Worm (Caenorhabditis elegans) whole organism, young adult: ENCODE data around the gene tomm-70.

Experiments
- B0336.3 ChIP-seq: fragments of 200-800 bp; sonication (Bioruptor generic); IDR thresholded peaks from 2 replicates; pipeline ENCODE4 v1.3.6; 2022; ENCODE audit warnings: missing genetic modification characterization, missing compliant biosample characterization
- C17E4.6 ChIP-seq: fragments of 200-800 bp; sonication (Bioruptor generic); IDR thresholded peaks from 2 replicates; pipeline ENCODE4 v1.3.6; 2022; ENCODE audit warnings: missing genetic modification reagents, missing genetic modification characterization, missing compliant biosample characterization
- D2030.7 ChIP-seq: fragments of 200-800 bp; sonication (Bioruptor generic); IDR thresholded peaks from 2 replicates; pipeline ENCODE4 v1.3.6; 2022; ENCODE audit warnings: missing genetic modification reagents, missing genetic modification characterization, missing compliant biosample characterization
- F10E7.11 ChIP-seq: sonication (generic microtip); optimal IDR thresholded peaks from 2 replicates; lab custom pipeline; 2017; ENCODE audit warnings: mild to moderate bottlenecking, missing genetic modification characterization, moderate library complexity, missing compliant biosample characterization
- F39B2.1 ChIP-seq: fragments of 200-800 bp; sonication (Bioruptor generic); IDR thresholded peaks from 2 replicates; pipeline ENCODE4 v1.3.6; 2022; ENCODE audit warnings: missing genetic modification reagents, missing genetic modification characterization, missing compliant biosample characterization
- Y53G8AR.9 ChIP-seq: fragments of 200-800 bp; sonication (Bioruptor generic); conservative IDR thresholded peaks from 2 replicates; pipeline ENCODE4 v1.3.6; 2022; ENCODE audit warnings: missing genetic modification reagents, missing genetic modification characterization, missing compliant biosample characterization
- ama-1 ChIP-seq, 3 experiments: fragments of 150-350 bp in 1 of 3; sonication (generic microtip) in 2 of 3; optimal IDR thresholded peaks; 2 replicates each; lab custom pipeline; 2014 to 2018; ENCODE audit warnings: missing biosample characterization in 2 of 3, missing genetic modification characterization in 2 of 3, missing genetic modification reagents in 2 of 3
- aptf-2 ChIP-seq: fragments of 200-800 bp; sonication (Bioruptor generic); conservative IDR thresholded peaks from 2 replicates; pipeline ENCODE4 v1.3.6; 2022; ENCODE audit warnings: missing genetic modification reagents, missing genetic modification characterization, missing compliant biosample characterization
- atf-7 ChIP-seq: sonication (generic microtip); optimal IDR thresholded peaks from 2 replicates; lab custom pipeline; 2017; ENCODE audit warnings: mild to moderate bottlenecking, missing genetic modification characterization, missing compliant biosample characterization
- attf-3 ChIP-seq: fragments of 200-800 bp; sonication (Bioruptor generic); conservative IDR thresholded peaks from 2 replicates; pipeline ENCODE4 v1.3.6; 2022; ENCODE audit warnings: missing genetic modification reagents, missing genetic modification characterization, missing compliant biosample characterization
- attf-5 ChIP-seq: fragments of 200-800 bp; sonication (Bioruptor generic); optimal IDR thresholded peaks from 2 replicates; lab custom pipeline; 2018; ENCODE audit warnings: mild to moderate bottlenecking, missing genetic modification characterization, missing compliant biosample characterization
- attf-6 ChIP-seq: fragments of 200-800 bp; sonication (Bioruptor generic); IDR thresholded peaks from 2 replicates; pipeline ENCODE4 v1.3.6; 2022; ENCODE audit warnings: missing genetic modification reagents, missing genetic modification characterization, missing compliant biosample characterization
- ccch-3 ChIP-seq: fragments of 200-800 bp; sonication (Bioruptor generic); optimal IDR thresholded peaks from 2 replicates; lab custom pipeline; 2018; ENCODE audit warnings: mild to moderate bottlenecking, missing genetic modification characterization, missing compliant biosample characterization
- cebp-1 ChIP-seq, 2 experiments: fragments of 200-800 bp in 1 of 2; sonication (Bioruptor generic) in 1 of 2; sonication (generic microtip) in 1 of 2; IDR thresholded peaks in 1 of 2; optimal IDR thresholded peaks in 1 of 2; 2 replicates each; pipeline versions ENCODE4 v1.3.6 to Lab custom; 2017 to 2022; ENCODE audit warnings: missing compliant biosample characterization in 2 of 2, missing genetic modification characterization in 2 of 2, mild to moderate bottlenecking in 1 of 2, missing genetic modification reagents in 1 of 2, moderate library complexity in 1 of 2
- ceh-100 ChIP-seq: fragments of 200-800 bp; sonication (Bioruptor generic); IDR thresholded peaks from 2 replicates; pipeline ENCODE4 v1.3.6; 2022; ENCODE audit warnings: missing genetic modification reagents, missing genetic modification characterization, missing compliant biosample characterization
- ceh-27 ChIP-seq: fragments of 200-800 bp; sonication (Bioruptor generic); optimal IDR thresholded peaks from 2 replicates; lab custom pipeline; 2018; ENCODE audit warnings: mild to moderate bottlenecking, missing genetic modification characterization, moderate library complexity, missing compliant biosample characterization
- ceh-40 ChIP-seq: fragments of 200-800 bp; sonication (Bioruptor generic); IDR thresholded peaks from 2 replicates; pipeline ENCODE4 v1.3.6; 2022; ENCODE audit warnings: missing genetic modification characterization, missing compliant biosample characterization
- chd-7 ChIP-seq: sonication (generic microtip); optimal IDR thresholded peaks from 2 replicates; lab custom pipeline; 2016; ENCODE audit warnings: mild to moderate bottlenecking, missing genetic modification characterization, moderate library complexity, missing compliant biosample characterization
- dpff-1 ChIP-seq: sonication (generic microtip); optimal IDR thresholded peaks from 2 replicates; lab custom pipeline; 2017; ENCODE audit warnings: mild to moderate bottlenecking, missing genetic modification characterization, missing compliant biosample characterization
- ekl-4 ChIP-seq: fragments of 200-800 bp; sonication (Bioruptor generic); IDR thresholded peaks from 2 replicates; pipeline ENCODE4 v1.3.6; 2022; ENCODE audit warnings: missing genetic modification reagents, missing genetic modification characterization, missing compliant biosample characterization
- gei-17 ChIP-seq: fragments of 200-800 bp; sonication (Bioruptor generic); optimal IDR thresholded peaks from 2 replicates; lab custom pipeline; 2018; ENCODE audit warnings: mild to moderate bottlenecking, missing genetic modification characterization, missing compliant biosample characterization
- him-1 ChIP-seq: sonication (generic microtip); optimal IDR thresholded peaks from 2 replicates; lab custom pipeline; 2016; ENCODE audit warnings: missing genotype, missing genetic modification reagents, missing genetic modification characterization, missing compliant biosample characterization
- hlh-12 ChIP-seq: sonication (generic microtip); optimal IDR thresholded peaks from 2 replicates; lab custom pipeline; 2016; ENCODE audit warnings: missing genetic modification characterization, missing compliant biosample characterization
- lag-1 ChIP-seq: fragments of 200-800 bp; sonication (Bioruptor generic); IDR thresholded peaks from 2 replicates; pipeline ENCODE4 v1.3.6; 2022; ENCODE audit warnings: missing genetic modification reagents, missing genetic modification characterization, missing compliant biosample characterization
- lin-26 ChIP-seq: fragments of 200-800 bp; sonication (Bioruptor generic); IDR thresholded peaks from 2 replicates; pipeline ENCODE4 v1.3.6; 2022; ENCODE audit warnings: missing genetic modification reagents, missing genetic modification characterization, missing compliant biosample characterization
- lin-40 ChIP-seq: sonication (generic microtip); optimal IDR thresholded peaks from 2 replicates; lab custom pipeline; 2016; ENCODE audit warnings: missing genetic modification characterization, mild to moderate bottlenecking, missing compliant biosample characterization, missing genotype, missing genetic modification reagents
- lir-1 ChIP-seq: fragments of 200-800 bp; sonication (Bioruptor generic); conservative IDR thresholded peaks from 2 replicates; pipeline ENCODE4 v1.3.6; 2022; ENCODE audit warnings: missing genetic modification reagents, missing genetic modification characterization, missing compliant biosample characterization
- lsl-1 ChIP-seq: fragments of 200-800 bp; sonication (Bioruptor generic); optimal IDR thresholded peaks from 2 replicates; lab custom pipeline; 2018; ENCODE audit warnings: mild to moderate bottlenecking, missing genetic modification characterization, moderate library complexity, missing compliant biosample characterization
- madf-3 ChIP-seq: fragments of 200-800 bp; sonication (Bioruptor generic); IDR thresholded peaks from 2 replicates; pipeline ENCODE4 v1.3.6; 2022; ENCODE audit warnings: missing genetic modification reagents, missing genetic modification characterization, missing compliant biosample characterization
- madf-8 ChIP-seq: fragments of 200-800 bp; sonication (Bioruptor generic); conservative IDR thresholded peaks from 2 replicates; pipeline ENCODE4 v1.3.6; 2022; ENCODE audit warnings: missing genetic modification reagents, missing genetic modification characterization, missing compliant biosample characterization
- mcd-1 ChIP-seq: fragments of 200-800 bp; sonication (Bioruptor generic); IDR thresholded peaks from 2 replicates; pipeline ENCODE4 v1.3.6; 2022; ENCODE audit warnings: missing genetic modification reagents, missing genetic modification characterization, missing compliant biosample characterization
- mel-28 ChIP-seq: sonication (generic microtip); optimal IDR thresholded peaks from 2 replicates; lab custom pipeline; 2016; ENCODE audit warnings: borderline replicate concordance, mild to moderate bottlenecking, missing genetic modification characterization, missing compliant biosample characterization
- nfya-2 ChIP-seq: fragments of 200-800 bp; sonication (Bioruptor generic); IDR thresholded peaks from 2 replicates; pipeline ENCODE4 v1.3.6; 2022; ENCODE audit warnings: missing genetic modification reagents, missing genetic modification characterization, missing compliant biosample characterization
- nhr-80 ChIP-seq: sonication (generic microtip); optimal IDR thresholded peaks from 2 replicates; lab custom pipeline; 2016; ENCODE audit warnings: missing genetic modification characterization, missing compliant biosample characterization
- nhr-90 ChIP-seq: sonication (generic microtip); optimal IDR thresholded peaks from 2 replicates; lab custom pipeline; 2016; ENCODE audit warnings: missing genotype, mild to moderate bottlenecking, missing genetic modification characterization, missing compliant biosample characterization
- rec-8 ChIP-seq, 2 experiments: sonication (generic microtip); optimal IDR thresholded peaks; 2 replicates each; lab custom pipeline; 2016; ENCODE audit warnings: mild to moderate bottlenecking in 2 of 2, missing genetic modification characterization in 2 of 2, missing genetic modification reagents in 2 of 2, missing genotype in 2 of 2, missing biosample characterization in 1 of 2, missing compliant biosample characterization in 1 of 2, moderate library complexity in 1 of 2
- repo-1 ChIP-seq: sonication (generic microtip); optimal IDR thresholded peaks from 2 replicates; lab custom pipeline; 2017; ENCODE audit warnings: mild to moderate bottlenecking, missing genetic modification characterization, missing compliant biosample characterization
- sdz-38 ChIP-seq: sonication (generic microtip); optimal IDR thresholded peaks from 2 replicates; lab custom pipeline; 2016; ENCODE audit warnings: missing genotype, missing genetic modification characterization, missing compliant biosample characterization
- sea-2 ChIP-seq: fragments of 200-800 bp; sonication (Bioruptor generic); IDR thresholded peaks from 2 replicates; pipeline ENCODE4 v1.3.6; 2022; ENCODE audit warnings: missing genetic modification characterization, missing compliant biosample characterization
- snpc-1.1 ChIP-seq: sonication (generic microtip); optimal IDR thresholded peaks from 2 replicates; lab custom pipeline; 2017; ENCODE audit warnings: missing genetic modification characterization, mild to moderate bottlenecking, missing compliant biosample characterization, antibody characterized with exemption, moderate library complexity, missing genotype, missing genetic modification reagents; ENCODE audit not compliant: insufficient read depth
- snpc-3.4 ChIP-seq: sonication (generic microtip); optimal IDR thresholded peaks from 2 replicates; lab custom pipeline; 2017; ENCODE audit warnings: missing genetic modification characterization, mild to moderate bottlenecking, missing compliant biosample characterization, antibody characterized with exemption, moderate library complexity, missing genotype, missing genetic modification reagents
- snpc-4 ChIP-seq, 5 experiments: fragments of 150-350 bp in 1 of 5; sonication (generic microtip) in 4 of 5; optimal IDR thresholded peaks; 2 replicates each; lab custom pipeline; 2014 to 2018; ENCODE audit warnings: missing genetic modification characterization in 5 of 5, missing biosample characterization in 3 of 5, antibody characterized with exemption in 2 of 5, mild to moderate bottlenecking in 2 of 5, missing compliant biosample characterization in 2 of 5, missing genotype in 2 of 5, moderate library complexity in 2 of 5, missing genetic modification reagents in 1 of 5
- somi-1 ChIP-seq: fragments of 200-800 bp; sonication (Bioruptor generic); optimal IDR thresholded peaks from 2 replicates; lab custom pipeline; 2018; ENCODE audit warnings: mild to moderate bottlenecking, missing genetic modification characterization, missing compliant biosample characterization
- sptf-2 ChIP-seq: fragments of 200-800 bp; sonication (Bioruptor generic); optimal IDR thresholded peaks from 2 replicates; lab custom pipeline; 2018; ENCODE audit warnings: mild to moderate bottlenecking, missing genetic modification characterization, missing compliant biosample characterization
- zfh-2 ChIP-seq: fragments of 200-800 bp; sonication (Bioruptor generic); conservative IDR thresholded peaks from 2 replicates; pipeline ENCODE4 v1.3.6; 2022; ENCODE audit warnings: missing genetic modification reagents, missing genetic modification characterization, missing compliant biosample characterization
- zim-3 ChIP-seq: sonication (generic microtip); optimal IDR thresholded peaks from 2 replicates; lab custom pipeline; 2017; ENCODE audit warnings: mild to moderate bottlenecking, missing genetic modification characterization, moderate library complexity, missing compliant biosample characterization

Gene tomm-70

ce11 chrIII:8741276-8741860 lies 13.2 kb downstream of the tomm-70 start, which contains the start of gene pdhk-2 (continued):
- no peak for TF ChIP-seq hlh-12 (tag; lab: Kevin White, UChicago)
- TF ChIP-seq ceh-27 (GFP tag; lab: Kevin White, UChicago), result peak; percentile 91
- TF ChIP-seq dpff-1 (tag; lab: Kevin White, UChicago), result no peak
- no peak for TF ChIP-seq nfya-2 (GFP tag; lab: Robert Waterston, UW)
- TF ChIP-seq Y53G8AR.9 (GFP tag; lab: Robert Waterston, UW), result peak; percentile 90
- TF ChIP-seq ceh-40 (GFP tag; lab: Robert Waterston, UW), result no peak
- no peak for TF ChIP-seq zfh-2 (GFP tag; lab: Robert Waterston, UW)
- TF ChIP-seq him-1 (tag; lab: Kevin White, UChicago), result peak; percentile 92
- no peak for TF ChIP-seq zim-3 (tag; lab: Kevin White, UChicago)
- no peak for TF ChIP-seq snpc-3.4
- TF ChIP-seq snpc-4 (GFP tag; optimal IDR thresholded peaks at IDR 0.05; lab: Kevin White, UChicago), result no peak
- TF ChIP-seq snpc-4 (tag; optimal IDR thresholded peaks at IDR 0.05; lab: Kevin White, UChicago), result peak; percentile 62 to 78 (median 72)
- TF ChIP-seq lin-40, result peak; percentile 94
- TF ChIP-seq madf-8 (GFP tag; lab: Robert Waterston, UW), result peak; percentile 73
- TF ChIP-seq chd-7 (tag; lab: Kevin White, UChicago), result peak; percentile 69
- no peak for TF ChIP-seq snpc-1.1 (tag; lab: Kevin White, UChicago)
- TF ChIP-seq ekl-4, result peak; percentile 88
- no peak for TF ChIP-seq sea-2 (GFP tag; lab: Robert Waterston, UW)
- peak; percentile 58 for TF ChIP-seq atf-7 (tag; lab: Kevin White, UChicago)
- peak; percentile 89 for TF ChIP-seq attf-5
- TF ChIP-seq rec-8 (tag; optimal IDR thresholded peaks at IDR 0.05; lab: Kevin White, UChicago), result no peak
- peak; percentile 77 for TF ChIP-seq lsl-1
- TF ChIP-seq aptf-2 (GFP tag; lab: Robert Waterston, UW), result no peak
- no peak for TF ChIP-seq lag-1 (GFP tag; lab: Robert Waterston, UW)
- TF ChIP-seq lir-1 (GFP tag; lab: Robert Waterston, UW), result peak; percentile 74
- TF ChIP-seq mcd-1 (GFP tag; lab: Robert Waterston, UW), result peak; percentile 93
- TF ChIP-seq attf-6 (GFP tag; lab: Robert Waterston, UW), result no peak
- TF ChIP-seq gei-17, result peak; percentile 76
- TF ChIP-seq ccch-3, result no peak
- peak; percentile 25 for TF ChIP-seq nhr-90 (tag; lab: Kevin White, UChicago)
- TF ChIP-seq F39B2.1 (GFP tag; lab: Robert Waterston, UW), result no peak
- peak; percentile 67; the same call in 1 of the 2 replicates for TF ChIP-seq C17E4.6
- peak; percentile 72; the same call in 1 of the 2 replicates for TF ChIP-seq cebp-1 (GFP tag; IDR thresholded peaks at IDR 0.05; lab: Robert Waterston, UW)
- peak; percentile 91 for TF ChIP-seq cebp-1 (tag; optimal IDR thresholded peaks at IDR 0.05; lab: Kevin White, UChicago)
- peak; percentile 84 for TF ChIP-seq madf-3
- peak; percentile 87 for TF ChIP-seq repo-1
- TF ChIP-seq D2030.7 (GFP tag; lab: Robert Waterston, UW), result peak; percentile 74
- no peak for TF ChIP-seq F10E7.11 (tag; lab: Kevin White, UChicago)
- TF ChIP-seq lin-26 (GFP tag; lab: Robert Waterston, UW), result no peak
- TF ChIP-seq attf-3, result peak; percentile 81
- TF ChIP-seq sdz-38, result no peak
- TF ChIP-seq ceh-100 (GFP tag; lab: Robert Waterston, UW), result peak; percentile 64
- peak; percentile 88 for TF ChIP-seq B0336.3 (GFP tag; lab: Robert Waterston, UW)
- TF ChIP-seq mel-28, result no peak
- TF ChIP-seq somi-1 (GFP tag; lab: Kevin White, UChicago), result peak; percentile 82
- TF ChIP-seq nhr-80 (tag; lab: Kevin White, UChicago), result peak; percentile 79
- TF ChIP-seq sptf-2 (GFP tag; lab: Kevin White, UChicago), result no peak
- TF ChIP-seq ama-1 (optimal IDR thresholded peaks at IDR 0.05; lab: Kevin White, UChicago), result peak; percentile 21
- TF ChIP-seq ama-1 (GFP tag; optimal IDR thresholded peaks at IDR 0.05; lab: Kevin White, UChicago), result no peak
